Fruit fly (Drosophila melanogaster) ovary, adult (tissue): Measurements from ENCODE around the gene Trf4-1.

Source experiments
- CG17801 ChIP-seq: fragments of 200-800 bp; optimal IDR thresholded peaks from 2 replicates; lab custom pipeline; 2019; ENCODE audit warnings: missing biosample characterization, mild to moderate bottlenecking, missing genetic modification characterization, moderate library complexity; ENCODE audit not compliant: partially characterized antibody

Trf4-1 gene

DNA sequence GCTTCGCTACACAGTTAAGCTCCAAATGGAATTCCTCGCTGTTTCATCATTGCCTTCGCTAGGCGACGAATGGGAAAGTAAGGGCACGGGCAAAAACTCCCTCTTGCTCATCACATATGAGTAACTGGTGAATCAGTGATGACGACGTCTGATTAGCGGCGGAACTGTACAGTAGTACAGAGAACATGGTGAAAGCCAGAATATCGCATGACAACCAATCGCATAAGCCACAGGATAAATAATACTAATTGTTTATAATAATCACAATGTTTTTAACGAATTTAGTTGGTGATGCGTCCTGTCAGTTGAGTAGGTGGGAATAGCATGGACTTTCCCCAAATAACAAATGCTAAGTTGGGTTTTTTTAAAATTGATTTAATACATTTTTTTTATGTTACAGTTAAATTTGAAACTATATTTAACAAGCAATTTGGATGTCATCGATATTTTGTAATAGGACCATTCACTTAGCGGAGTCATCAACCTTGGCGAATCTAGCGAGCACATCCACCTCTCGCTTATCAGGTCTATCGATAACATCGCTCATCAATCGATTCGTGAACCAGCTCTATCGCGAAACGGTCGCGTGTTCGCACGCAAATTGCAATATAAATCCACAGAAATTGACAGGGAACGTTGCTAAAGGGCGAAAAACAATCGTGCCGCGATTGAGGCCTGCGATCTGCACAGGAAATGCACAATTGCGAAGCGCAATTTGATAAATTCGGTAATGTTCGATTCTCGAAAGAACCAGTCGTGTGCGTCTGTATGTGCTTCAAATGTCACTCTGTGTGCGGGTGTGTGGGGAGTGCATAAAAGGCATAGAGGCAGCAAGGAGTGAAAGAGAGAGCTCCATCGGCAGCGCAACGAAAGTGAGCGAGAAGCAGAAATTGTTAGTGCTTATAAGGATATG, at the start of gene Trf4-1, which contains the start of gene CG12112:
Gene Trf4-1, plus strand, starts transcription at position 236 of the 913 bp plus-strand sequence.
Gene CG12112, minus strand, starts transcription at position 106 of the 913 bp plus-strand sequence.
- TF ChIP-seq CG17801 (GFP tag; lab: Kevin White, UChicago): peak; percentile 55

DNA sequence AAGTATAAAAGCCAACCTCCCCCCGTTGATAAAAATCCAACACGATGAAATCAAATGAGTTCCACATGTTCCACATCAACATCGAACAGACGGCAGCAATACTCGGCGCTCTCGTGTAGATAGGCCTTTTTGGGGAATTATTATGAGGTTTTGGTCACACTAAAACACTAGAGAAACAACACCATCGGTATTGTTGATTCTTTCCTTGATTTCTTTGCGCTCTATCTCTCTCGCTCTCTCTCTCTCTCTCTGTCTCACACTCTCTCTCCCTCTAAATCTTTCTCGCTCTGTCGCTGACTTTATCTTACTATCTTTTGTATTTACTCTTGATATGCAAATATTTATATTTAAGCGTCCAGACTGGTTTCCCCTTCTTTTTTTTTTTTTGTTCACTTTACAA, 49.4 kb upstream of the Trf4-1 start:
- no peak for TF ChIP-seq CG17801 (GFP tag; lab: Kevin White, UChicago)

DNA sequence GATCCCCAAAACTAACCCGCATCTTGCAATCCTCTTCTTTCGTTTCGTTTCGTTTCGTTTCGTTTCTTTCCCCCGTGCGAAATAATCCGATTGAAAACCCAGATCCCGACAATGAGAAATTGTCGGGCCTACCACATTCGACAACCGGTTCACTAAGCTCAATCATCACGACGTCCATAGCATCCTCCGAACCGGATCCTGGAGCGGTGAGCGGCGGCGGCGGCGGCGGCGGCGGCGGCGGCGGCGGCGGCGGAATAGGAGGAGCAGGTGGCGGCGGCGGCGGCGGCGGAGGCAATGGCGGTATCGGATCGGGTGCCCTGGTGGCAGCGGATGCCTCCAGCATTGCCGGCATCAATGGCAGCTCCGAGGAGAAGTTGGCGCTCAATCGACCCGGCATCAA, 47.9 kb upstream of the Trf4-1 start:
- no peak for TF ChIP-seq CG17801 (GFP tag; lab: Kevin White, UChicago)

DNA sequence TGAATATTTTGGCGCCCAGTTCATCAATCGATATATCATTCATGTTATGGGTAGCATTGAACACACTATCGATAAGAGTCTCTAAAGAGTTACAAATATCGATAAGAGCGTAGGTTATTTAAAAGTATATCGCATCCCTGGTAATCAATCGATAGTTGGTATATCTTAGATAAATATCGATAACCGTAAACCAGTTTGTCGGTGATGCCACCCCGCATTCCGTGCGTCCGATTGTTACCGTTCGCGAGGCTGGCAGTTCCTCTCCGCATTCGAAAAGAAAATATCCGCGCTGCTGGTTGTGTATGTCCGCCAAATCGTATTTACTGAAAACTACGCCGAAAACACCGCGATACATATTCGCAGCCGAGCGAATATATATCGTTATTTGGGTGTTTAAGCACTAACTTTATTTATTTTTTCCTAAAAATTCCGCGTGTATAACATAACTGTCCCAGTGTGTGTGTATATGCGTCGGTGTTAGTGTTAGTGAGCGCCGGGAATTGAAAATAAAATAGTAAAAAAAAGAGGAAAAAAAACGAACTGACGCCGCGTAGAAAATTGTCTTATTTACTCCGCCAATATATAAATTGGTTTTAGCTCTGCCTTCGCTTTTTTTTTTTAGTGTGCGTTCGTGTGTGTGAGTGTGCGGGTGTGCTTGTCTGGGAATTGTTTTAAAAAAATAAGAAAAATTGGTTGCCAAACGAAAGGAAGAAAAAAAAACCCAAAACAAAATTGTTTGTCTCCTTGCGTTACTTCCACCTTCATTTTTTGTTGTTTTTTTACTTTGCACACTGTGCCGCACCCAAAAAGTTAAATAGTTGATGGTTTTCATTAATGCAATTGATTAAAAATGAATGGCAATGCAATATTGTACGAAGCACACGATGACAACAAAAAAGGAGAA, 42.7 kb upstream of the Trf4-1 start, which contains the start of gene Nrg:
Gene Nrg, plus strand, starts transcription at position 253 of the 904 bp plus-strand sequence.
- TF ChIP-seq CG17801 (GFP tag; lab: Kevin White, UChicago): peak; percentile 75

DNA sequence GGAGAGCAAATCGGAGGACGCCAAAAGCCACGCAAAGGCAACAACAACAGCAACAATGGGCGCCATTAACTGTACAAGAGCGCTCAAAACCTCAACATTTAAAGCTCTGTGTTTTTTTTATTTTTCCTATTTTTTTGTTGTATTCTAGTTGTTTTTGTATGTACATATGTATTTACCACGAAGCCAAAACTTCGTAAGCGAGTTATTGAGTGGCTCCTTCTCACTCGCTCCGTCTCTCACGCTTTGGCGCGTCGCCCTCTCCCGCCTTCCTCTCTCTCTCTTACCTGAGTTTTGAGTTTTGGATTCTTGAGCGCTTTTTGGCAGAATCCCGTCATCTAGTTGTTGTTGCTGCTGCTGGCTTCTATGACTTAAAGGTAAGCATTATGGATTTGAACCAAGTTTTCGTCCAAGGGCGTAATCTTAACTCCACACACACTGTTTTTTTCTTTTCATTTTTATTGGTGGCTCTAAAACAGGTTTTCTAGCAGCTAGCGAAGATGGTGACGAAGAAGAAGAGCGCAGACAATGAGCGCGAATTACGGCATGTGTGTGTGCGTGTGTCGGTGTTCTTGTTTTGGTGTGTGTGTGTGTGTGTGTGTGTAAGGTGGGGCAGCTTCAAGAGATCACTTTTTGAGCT, 42.0 kb upstream of the Trf4-1 start:
- TF ChIP-seq CG17801 (GFP tag; lab: Kevin White, UChicago): no peak

DNA sequence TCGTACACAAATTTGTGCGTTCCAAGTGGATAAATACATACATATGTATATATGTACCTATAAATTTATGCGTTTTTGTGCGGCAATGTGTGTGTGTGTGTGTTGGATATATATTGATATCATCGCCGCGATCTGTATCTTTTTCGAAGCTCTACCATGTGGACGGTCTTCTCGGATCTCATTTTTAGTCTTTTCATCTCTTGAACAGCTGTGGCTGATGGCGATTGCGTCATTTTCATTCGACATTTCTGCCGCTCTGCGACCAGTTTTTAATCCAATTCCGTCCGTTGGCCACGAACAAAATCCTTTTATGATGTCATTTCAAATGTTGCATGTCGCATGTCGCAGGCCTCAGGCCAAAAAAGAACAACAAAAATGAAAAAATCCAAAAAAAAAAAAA, 39.6 kb upstream of the Trf4-1 start:
- TF ChIP-seq CG17801 (GFP tag; lab: Kevin White, UChicago): no peak

DNA sequence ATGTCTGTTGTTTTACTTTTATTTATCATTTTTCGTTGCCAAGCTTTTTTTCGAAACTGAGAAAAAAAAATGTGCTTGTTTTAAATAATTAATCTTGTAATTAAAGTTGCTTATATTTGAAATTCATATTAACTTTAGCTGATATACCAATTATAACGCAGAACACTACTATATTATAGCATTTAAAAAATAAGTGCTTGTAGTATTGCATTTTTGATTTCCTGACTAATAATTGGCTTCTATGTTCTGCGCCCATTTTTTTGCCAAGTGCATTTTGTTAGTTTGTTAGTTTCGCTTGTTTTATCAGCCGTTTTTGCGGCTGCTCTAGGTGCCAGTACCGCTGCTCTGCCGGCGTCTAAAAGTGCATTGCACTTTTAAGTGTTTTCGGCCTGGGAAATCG, 38.6 kb upstream of the Trf4-1 start:
- TF ChIP-seq CG17801 (GFP tag; lab: Kevin White, UChicago): peak; percentile 67

DNA sequence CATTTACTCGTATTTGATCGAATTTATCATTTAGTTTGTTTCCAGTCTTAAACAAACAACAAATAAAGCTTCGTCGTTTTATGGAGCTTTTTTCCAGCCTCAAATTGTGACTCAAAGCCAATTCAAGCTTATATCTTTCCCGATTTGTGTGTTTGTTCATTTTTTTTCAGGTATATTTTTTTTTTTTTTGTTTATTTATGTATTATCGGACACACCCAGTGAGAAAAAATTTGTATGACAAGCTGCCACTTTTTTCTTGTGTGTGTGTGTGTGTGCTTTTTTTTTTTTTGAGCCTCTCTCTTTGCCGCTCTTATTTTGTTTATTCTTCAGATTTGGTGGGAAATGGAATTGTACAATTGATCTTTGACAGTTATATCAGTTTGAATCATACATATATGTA, 37.6 kb upstream of the Trf4-1 start:
- no peak for TF ChIP-seq CG17801 (GFP tag; lab: Kevin White, UChicago)

DNA sequence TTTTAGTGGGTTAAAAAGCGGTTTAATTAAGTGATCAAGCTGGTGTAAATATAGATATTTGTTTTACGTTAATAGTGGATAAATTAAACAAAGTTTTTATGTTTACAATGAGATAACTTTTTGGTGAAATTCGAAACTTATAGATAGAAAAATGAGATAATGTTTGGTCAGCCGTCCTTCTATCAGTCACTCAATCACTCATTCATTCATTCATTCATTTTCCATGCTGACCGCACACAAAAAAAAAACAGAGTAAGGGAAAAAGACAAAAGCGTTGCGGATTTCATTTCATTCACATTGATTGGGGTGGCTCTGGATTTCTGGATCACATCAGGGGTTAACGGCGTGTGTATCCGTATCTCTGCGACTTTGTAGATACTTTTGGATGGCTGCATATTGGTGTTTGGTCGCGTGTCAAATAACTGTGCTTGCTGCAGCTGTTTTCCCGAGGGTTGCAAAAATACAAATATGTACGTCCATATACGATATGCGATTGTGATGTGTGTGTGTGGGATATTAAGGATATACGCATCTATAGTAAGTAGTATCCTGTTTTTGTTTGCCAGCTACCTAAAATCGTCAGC, 36.5 kb upstream of the Trf4-1 start:
- TF ChIP-seq CG17801 (GFP tag; lab: Kevin White, UChicago): no peak

DNA sequence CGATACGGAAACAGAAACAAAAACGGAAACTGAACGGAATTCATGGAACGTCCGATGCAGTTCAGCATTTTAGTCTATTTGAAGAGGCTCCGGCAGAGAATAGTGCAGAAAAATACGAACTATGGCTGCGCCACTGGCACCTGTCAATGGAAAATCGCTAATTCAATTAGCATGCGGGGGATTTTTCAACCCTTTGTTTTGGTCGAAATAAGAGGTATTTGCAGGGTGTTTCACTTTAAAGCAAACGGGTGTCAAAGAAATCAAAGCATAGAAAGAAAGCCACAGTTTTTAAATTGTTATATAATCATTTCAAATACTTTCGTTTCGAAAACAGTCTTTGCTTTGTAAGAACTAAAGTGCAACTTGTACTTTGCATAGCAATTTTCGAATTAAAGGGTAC, 30.5 kb upstream of the Trf4-1 start, which contains the start of gene PIP82:
Gene PIP82, minus strand, starts transcription at position 101 of the 400 bp plus-strand sequence.
- TF ChIP-seq CG17801 (GFP tag; lab: Kevin White, UChicago): no peak

DNA sequence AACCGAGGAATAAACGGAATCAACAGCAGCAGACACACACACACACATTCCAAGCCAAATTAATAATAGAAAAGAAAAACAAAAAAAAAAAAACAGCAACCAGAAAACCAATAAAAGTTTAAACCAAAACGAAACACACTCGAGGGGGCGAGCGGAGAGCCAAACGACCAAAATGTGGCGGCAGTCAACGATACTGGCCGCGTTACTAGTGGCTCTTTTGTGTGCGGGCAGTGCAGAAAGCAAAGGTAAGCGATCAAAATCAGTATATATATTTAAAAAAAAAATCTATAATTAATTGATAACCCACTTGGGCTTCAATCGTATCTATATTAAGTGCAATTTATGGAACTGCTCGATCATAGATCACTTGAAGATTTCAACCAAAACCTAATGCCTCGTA, 28.3 kb upstream of the Trf4-1 start:
- TF ChIP-seq CG17801 (GFP tag; lab: Kevin White, UChicago): no peak

DNA sequence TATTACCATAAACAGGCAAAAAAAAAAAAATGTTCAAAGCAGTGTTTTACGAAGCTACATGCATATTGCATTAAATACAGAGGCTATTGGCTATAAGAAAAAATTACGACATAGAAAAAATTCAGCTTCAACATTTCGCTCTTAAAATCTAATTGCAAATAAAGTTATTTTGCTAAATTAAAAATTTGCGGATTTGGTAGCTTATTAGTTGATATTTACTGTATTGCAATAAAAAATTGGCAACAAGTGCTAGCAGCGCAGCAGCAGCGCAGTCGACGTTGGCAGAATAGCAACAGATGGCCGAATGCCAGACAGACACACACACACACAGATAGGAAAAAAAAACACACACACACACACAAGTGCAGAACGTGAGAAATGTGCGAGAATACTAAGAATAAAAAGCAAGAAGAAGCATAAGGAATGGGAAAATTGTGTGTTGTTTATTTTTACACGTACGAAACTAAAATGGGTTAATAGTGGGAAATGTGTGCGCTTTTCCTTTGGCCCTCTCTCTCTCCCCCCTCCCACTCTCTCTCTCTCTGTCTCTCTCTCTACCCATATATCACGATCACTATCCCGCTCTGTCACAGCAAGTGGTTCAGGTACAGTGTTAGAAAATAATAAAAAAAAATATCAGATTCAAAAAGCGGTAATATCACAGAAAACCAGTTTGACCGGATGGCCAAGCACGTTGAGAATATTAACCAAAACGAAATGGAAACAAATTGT, 26.4 kb upstream of the Trf4-1 start:
- peak; percentile 91 for TF ChIP-seq CG17801 (GFP tag; lab: Kevin White, UChicago)

DNA sequence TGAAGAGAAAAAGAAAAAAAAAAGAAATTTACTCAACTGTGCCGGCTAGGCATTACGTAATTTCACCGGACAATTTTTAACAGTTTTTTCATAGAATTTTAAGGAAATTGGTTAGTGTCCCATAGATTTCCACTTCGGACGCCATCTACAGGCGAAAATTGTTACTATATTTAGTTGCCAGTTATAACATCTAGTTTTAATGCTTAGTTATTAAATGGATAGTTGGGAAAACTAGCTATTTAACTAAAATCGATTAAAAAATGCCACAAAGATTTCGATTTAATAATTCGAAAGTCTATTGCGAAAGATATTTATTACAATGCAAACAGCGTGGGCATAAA, 25.8 kb upstream of the Trf4-1 start:
- no peak for TF ChIP-seq CG17801 (GFP tag; lab: Kevin White, UChicago)

DNA sequence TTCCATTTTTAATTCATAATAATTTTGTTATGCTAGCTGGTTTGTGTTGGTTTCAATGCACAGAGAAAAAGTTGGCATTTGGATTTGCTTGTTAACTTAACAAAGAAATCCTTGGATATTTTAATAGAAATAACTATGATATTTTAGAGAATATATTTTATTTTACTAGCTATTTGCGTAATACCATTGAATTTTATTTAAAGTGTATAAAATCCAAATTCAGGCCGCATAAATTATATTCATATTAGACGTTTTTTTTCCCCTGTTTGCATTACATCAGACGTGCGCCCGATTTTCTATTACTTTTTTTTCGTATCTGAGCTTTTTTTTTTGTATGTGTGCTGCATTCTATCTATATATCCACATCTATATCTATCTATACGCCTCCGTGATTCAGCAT, 25.4 kb upstream of the Trf4-1 start:
- TF ChIP-seq CG17801 (GFP tag; lab: Kevin White, UChicago): no peak
